Fruit fly (Drosophila melanogaster) whole organism, embryonic: ENCODE results near the gene CG7924.
A peak's percentile ranks its signal among the peaks of the same experiment; 100 is the strongest.

Experiments
- ATbp ChIP-seq: fragments of 200-800 bp; sonication (Bioruptor generic); optimal IDR thresholded peaks from 2 replicates; lab custom pipeline; 2017; ENCODE audit warnings: missing biosample characterization, mild to moderate bottlenecking, missing genetic modification characterization, missing genetic modification reagents
- BtbVII ChIP-seq: fragments of 200-800 bp; sonication (Bioruptor generic); optimal IDR thresholded peaks from 3 replicates; lab custom pipeline; 2017; ENCODE audit warnings: missing biosample characterization, mild to moderate bottlenecking, missing genetic modification characterization
- CG10209 ChIP-seq: fragments of 200-800 bp; sonication (Bioruptor generic); optimal IDR thresholded peaks from 3 replicates; lab custom pipeline; 2017; ENCODE audit warnings: missing biosample characterization, mild to moderate bottlenecking, missing genetic modification characterization, missing genetic modification reagents
- CG1024 ChIP-seq: fragments of 200-800 bp; sonication (Bioruptor generic); IDR thresholded peaks from 2 replicates; pipeline ENCODE4 v1.3.6; 2022; ENCODE audit warnings: missing biosample characterization, missing genetic modification characterization
- CG11504 ChIP-seq: fragments of 200-800 bp; sonication (Bioruptor generic); optimal IDR thresholded peaks from 3 replicates; lab custom pipeline; 2019; ENCODE audit warnings: missing biosample characterization, mild to moderate bottlenecking, missing genetic modification characterization, moderate library complexity
- CG11723 ChIP-seq: fragments of 200-800 bp; sonication (Bioruptor generic); optimal IDR thresholded peaks from 2 replicates; lab custom pipeline; 2017; ENCODE audit warnings: missing biosample characterization, mild to moderate bottlenecking, missing genetic modification characterization
- CG12071 ChIP-seq: fragments of 200-800 bp; sonication (Bioruptor generic); optimal IDR thresholded peaks from 3 replicates; lab custom pipeline; 2018; ENCODE audit warnings: missing biosample characterization, mild to moderate bottlenecking, missing genetic modification characterization
- CG13296 ChIP-seq: fragments of 200-800 bp; sonication (Bioruptor generic); optimal IDR thresholded peaks from 3 replicates; lab custom pipeline; 2018; ENCODE audit warnings: missing biosample characterization, mild to moderate bottlenecking, missing genetic modification characterization
- CG14014 ChIP-seq: fragments of 200-800 bp; sonication (Bioruptor generic); IDR thresholded peaks from 2 replicates; pipeline ENCODE4 v1.3.6; 2022; ENCODE audit warnings: missing biosample characterization, missing genetic modification characterization
- CG17912 ChIP-seq: fragments of 200-800 bp; sonication (Bioruptor generic); optimal IDR thresholded peaks from 2 replicates; lab custom pipeline; 2018; ENCODE audit warnings: missing biosample characterization, mild to moderate bottlenecking, missing genetic modification characterization
- CG1832 ChIP-seq: fragments of 200-800 bp; sonication (Bioruptor generic); optimal IDR thresholded peaks from 2 replicates; lab custom pipeline; 2017; ENCODE audit warnings: missing biosample characterization, mild to moderate bottlenecking, missing genetic modification characterization, inconsistent platforms
- CG18599 ChIP-seq: fragments of 200-800 bp; sonication (Bioruptor generic); optimal IDR thresholded peaks from 3 replicates; lab custom pipeline; 2017; ENCODE audit warnings: missing biosample characterization, missing genetic modification characterization, mild to moderate bottlenecking, moderate library complexity, missing genetic modification reagents
- CG3281 ChIP-seq: fragments of 200-800 bp; sonication (Bioruptor generic); optimal IDR thresholded peaks from 3 replicates; lab custom pipeline; 2017; ENCODE audit warnings: missing biosample characterization, mild to moderate bottlenecking, missing genetic modification characterization
- CG34422 ChIP-seq: fragments of 200-800 bp; sonication (Bioruptor generic); IDR thresholded peaks from 3 replicates; pipeline ENCODE4 v1.3.6; 2022; ENCODE audit warnings: missing biosample characterization, missing genetic modification characterization
- CG6854 ChIP-seq: fragments of 200-800 bp; sonication (Bioruptor generic); optimal IDR thresholded peaks from 3 replicates; lab custom pipeline; 2017; ENCODE audit warnings: missing biosample characterization, mild to moderate bottlenecking, missing genetic modification characterization
- CG7786 ChIP-seq: fragments of 200-800 bp; sonication (Bioruptor generic); optimal IDR thresholded peaks from 2 replicates; lab custom pipeline; 2016; ENCODE audit warnings: missing biosample characterization, missing genetic modification characterization
- CG7839 ChIP-seq: fragments of 200-800 bp; sonication (Bioruptor generic); optimal IDR thresholded peaks from 3 replicates; lab custom pipeline; 2018; ENCODE audit warnings: missing biosample characterization, mild to moderate bottlenecking, missing genetic modification characterization, moderate library complexity
- CG7987 ChIP-seq: fragments of 200-800 bp; sonication (Bioruptor generic); optimal IDR thresholded peaks from 2 replicates; lab custom pipeline; 2018; ENCODE audit warnings: missing biosample characterization, mild to moderate bottlenecking, missing genetic modification characterization, moderate library complexity
- CG9727 ChIP-seq: fragments of 200-800 bp; sonication (Bioruptor generic); optimal IDR thresholded peaks from 3 replicates; lab custom pipeline; 2017; ENCODE audit warnings: missing biosample characterization, mild to moderate bottlenecking, missing genetic modification characterization
- Dbx ChIP-seq: fragments of 200-800 bp; sonication (Bioruptor generic); IDR thresholded peaks from 3 replicates; pipeline ENCODE4 v1.3.6; 2022; ENCODE audit warnings: missing biosample characterization, missing genetic modification characterization
- HLH4C ChIP-seq: fragments of 200-800 bp; sonication (Bioruptor generic); IDR thresholded peaks from 3 replicates; pipeline ENCODE4 v1.3.6; 2022; ENCODE audit warnings: missing biosample characterization, missing genetic modification characterization; ENCODE audit not compliant: partially characterized antibody
- Jarid2 ChIP-seq: fragments of 200-800 bp; sonication (Bioruptor generic); optimal IDR thresholded peaks from 3 replicates; lab custom pipeline; 2017; ENCODE audit warnings: mild to moderate bottlenecking, missing biosample characterization, missing genetic modification reagents, missing genetic modification characterization
- MTF-1 ChIP-seq: fragments of 200-800 bp; sonication (Bioruptor generic); optimal IDR thresholded peaks from 2 replicates; lab custom pipeline; 2018; ENCODE audit warnings: missing biosample characterization, mild to moderate bottlenecking, missing genetic modification characterization, borderline replicate concordance
- Myb ChIP-seq: fragments of 200-800 bp; sonication (Bioruptor generic); optimal IDR thresholded peaks from 2 replicates; lab custom pipeline; 2016; ENCODE audit warnings: missing biosample characterization, missing genetic modification characterization
- NfI ChIP-seq: fragments of 200-800 bp; sonication (Bioruptor generic); optimal IDR thresholded peaks from 3 replicates; lab custom pipeline; 2018; ENCODE audit warnings: missing biosample characterization, mild to moderate bottlenecking, missing genetic modification characterization, moderate library complexity
- Opbp ChIP-seq: fragments of 200-800 bp; sonication (Bioruptor generic); IDR thresholded peaks from 3 replicates; pipeline ENCODE4 v1.3.6; 2022; ENCODE audit warnings: missing biosample characterization, missing genetic modification characterization; ENCODE audit not compliant: partially characterized antibody
- Sin3A ChIP-seq: fragments of >200 bp; optimal IDR thresholded peaks from 2 replicates; lab custom pipeline; 2018
- Ssrp ChIP-seq: fragments of 200-800 bp; sonication (Bioruptor generic); optimal IDR thresholded peaks from 2 replicates; lab custom pipeline; 2018; ENCODE audit warnings: missing biosample characterization, mild to moderate bottlenecking, missing genetic modification characterization, moderate library complexity
- abd-A ChIP-seq: fragments of 200-800 bp; sonication (Bioruptor generic); optimal IDR thresholded peaks from 3 replicates; lab custom pipeline; 2019; ENCODE audit warnings: missing biosample characterization, mild to moderate bottlenecking, missing genetic modification characterization, moderate library complexity
- ash1 ChIP-seq: fragments of 200-800 bp; sonication (Bioruptor generic); optimal IDR thresholded peaks from 2 replicates; lab custom pipeline; 2018; ENCODE audit warnings: missing biosample characterization, mild to moderate bottlenecking, missing genetic modification characterization
- bbx ChIP-seq: fragments of 200-800 bp; sonication (Bioruptor generic); IDR thresholded peaks from 2 replicates; pipeline ENCODE4 v1.3.6; 2022; ENCODE audit warnings: missing biosample characterization, missing genetic modification characterization; ENCODE audit not compliant: partially characterized antibody
- bcd ChIP-seq: fragments of 200-800 bp; sonication (Bioruptor generic); optimal IDR thresholded peaks from 2 replicates; lab custom pipeline; 2017; ENCODE audit warnings: missing biosample characterization, mild to moderate bottlenecking, missing genetic modification characterization
- ci ChIP-seq: fragments of 200-800 bp; sonication (Bioruptor generic); IDR thresholded peaks from 3 replicates; pipeline ENCODE4 v1.3.6; 2022; ENCODE audit warnings: missing biosample characterization, missing genetic modification characterization
- eve ChIP-seq, 2 experiments: fragments of >200 bp; optimal IDR thresholded peaks; 2 replicates each; lab custom pipeline; 2017; ENCODE audit warnings: missing biosample characterization in 2 of 2, missing genetic modification characterization in 2 of 2
- gcm ChIP-seq: fragments of 200-800 bp; sonication (Bioruptor generic); optimal IDR thresholded peaks from 2 replicates; lab custom pipeline; 2019; ENCODE audit warnings: missing biosample characterization, mild to moderate bottlenecking, missing genetic modification characterization, moderate library complexity
- gem ChIP-seq: fragments of 200-800 bp; sonication (Bioruptor generic); optimal IDR thresholded peaks from 2 replicates; lab custom pipeline; 2019; ENCODE audit warnings: missing biosample characterization, mild to moderate bottlenecking, missing genetic modification characterization, moderate library complexity
- insv ChIP-seq, 2 experiments: fragments of 200-800 bp; sonication (Bioruptor generic); optimal IDR thresholded peaks; 3 replicates each; lab custom pipeline; 2016 to 2018; ENCODE audit warnings: missing biosample characterization in 2 of 2, missing genetic modification characterization in 2 of 2
- jumu ChIP-seq: fragments of 200-800 bp; sonication (Bioruptor generic); optimal IDR thresholded peaks from 3 replicates; lab custom pipeline; 2016; ENCODE audit warnings: missing biosample characterization, missing genetic modification characterization
- knrl ChIP-seq: fragments of 200-800 bp; sonication (Bioruptor generic); IDR thresholded peaks from 3 replicates; pipeline ENCODE4 v1.3.6; 2022; ENCODE audit warnings: missing biosample characterization, missing genetic modification characterization; ENCODE audit not compliant: partially characterized antibody
- otp ChIP-seq: fragments of 200-800 bp; sonication (Bioruptor generic); IDR thresholded peaks from 3 replicates; pipeline ENCODE4, ENCODE4 v1.3.6; 2022; ENCODE audit warnings: missing biosample characterization, missing genetic modification characterization
- ranshi ChIP-seq: fragments of 200-800 bp; sonication (Bioruptor generic); IDR thresholded peaks from 2 replicates; pipeline ENCODE4 v1.3.6; 2022; ENCODE audit warnings: missing biosample characterization, missing genetic modification characterization
- scrt ChIP-seq: fragments of 200-800 bp; sonication (Bioruptor generic); optimal IDR thresholded peaks from 2 replicates; lab custom pipeline; 2018; ENCODE audit warnings: missing biosample characterization, mild to moderate bottlenecking, missing genetic modification characterization, moderate library complexity
- sd ChIP-seq: fragments of 200-800 bp; sonication (Bioruptor generic); optimal IDR thresholded peaks from 3 replicates; lab custom pipeline; 2018; ENCODE audit warnings: missing biosample characterization, mild to moderate bottlenecking, missing genetic modification characterization, moderate library complexity
- shn ChIP-seq: fragments of 200-800 bp; sonication (Bioruptor generic); optimal IDR thresholded peaks from 3 replicates; lab custom pipeline; 2016; ENCODE audit warnings: missing biosample characterization, missing genetic modification characterization
- tna ChIP-seq: fragments of 200-800 bp; sonication (Bioruptor generic); IDR thresholded peaks from 2 replicates; pipeline ENCODE4 v1.3.6; 2022; ENCODE audit warnings: missing biosample characterization, missing genetic modification characterization; ENCODE audit not compliant: partially characterized antibody
- unpg ChIP-seq: fragments of 200-800 bp; sonication (Bioruptor generic); optimal IDR thresholded peaks from 3 replicates; lab custom pipeline; 2018; ENCODE audit warnings: missing biosample characterization, mild to moderate bottlenecking, missing genetic modification characterization, moderate library complexity

The CG7924 gene

dm6 chr3L:14274088-14275058 is 41.1 kb downstream of the CG7924 start, which contains the start of gene fz (continued):
- TF ChIP-seq CG11723 (GFP tag; lab: Kevin White, UChicago): no peak
- peak; percentile 35 for TF ChIP-seq abd-A (tag; lab: Kevin White, UChicago)
- peak; percentile 100 for TF ChIP-seq CG3281 (GFP tag; lab: Kevin White, UChicago)
- peak; percentile 71 for TF ChIP-seq bbx (GFP tag; lab: Robert Waterston, UW)
- TF ChIP-seq ci: peak; percentile 66; the same call in 2 of the 3 replicates
- TF ChIP-seq CG1024 (GFP tag; lab: Robert Waterston, UW): no peak
- no peak for TF ChIP-seq bcd (GFP tag; lab: Kevin White, UChicago)
- TF ChIP-seq sd: no peak
- TF ChIP-seq Ssrp (tag; lab: Kevin White, UChicago): no peak
- no peak for TF ChIP-seq NfI (GFP tag; lab: Kevin White, UChicago)
- TF ChIP-seq CG11504 (tag; lab: Kevin White, UChicago): peak; percentile 14
- no peak for TF ChIP-seq shn (GFP tag; lab: Kevin White, UChicago)
- peak; percentile 5 for TF ChIP-seq ash1 (GFP tag; lab: Kevin White, UChicago)
- TF ChIP-seq CG7987 (GFP tag; lab: Kevin White, UChicago): peak; percentile 10
- TF ChIP-seq unpg (GFP tag; lab: Kevin White, UChicago): peak; percentile 48
- TF ChIP-seq BtbVII (GFP tag; lab: Kevin White, UChicago): peak; percentile 13
- no peak for TF ChIP-seq CG17912 (GFP tag; lab: Kevin White, UChicago)
- peak; percentile 44; the same call in 2 of the 3 replicates for TF ChIP-seq HLH4C
- TF ChIP-seq Myb (GFP tag; lab: Kevin White, UChicago): no peak
- peak; percentile 99 for TF ChIP-seq Jarid2 (GFP tag; lab: Kevin White, UChicago)
- TF ChIP-seq CG7786 (GFP tag; lab: Kevin White, UChicago): no peak
- TF ChIP-seq CG7839 (tag; lab: Kevin White, UChicago): peak; percentile 4
- peak; percentile 36 for TF ChIP-seq ATbp
- TF ChIP-seq MTF-1: peak; percentile 68
- no peak for TF ChIP-seq jumu (GFP tag; lab: Kevin White, UChicago)
- TF ChIP-seq insv (GFP tag; optimal IDR thresholded peaks at IDR 0.05; lab: Kevin White, UChicago): no peak
- peak in 1 of 2 experiments; percentile 66 for TF ChIP-seq eve (GFP tag; optimal IDR thresholded peaks at IDR 0.05; lab: Kevin White, UChicago)
- 0 out of 3 replicates have a peak, but pooled peaks have one; percentile 11 for TF ChIP-seq otp (GFP tag; lab: Robert Waterston, UW)
- peak; percentile 68; the same call in 1 of the 2 replicates for TF ChIP-seq tna (GFP tag; lab: Robert Waterston, UW)
- TF ChIP-seq CG34422 (GFP tag; lab: Robert Waterston, UW): peak; percentile 56; the same call in 1 of the 3 replicates
- TF ChIP-seq Sin3A: no peak
- peak; percentile 69 for TF ChIP-seq scrt (GFP tag; lab: Kevin White, UChicago)
- TF ChIP-seq gem: peak; percentile 45
- TF ChIP-seq knrl (GFP tag; lab: Robert Waterston, UW): peak; percentile 42
- peak; percentile 28 for TF ChIP-seq gcm (GFP tag; lab: Kevin White, UChicago)
- TF ChIP-seq Dbx (GFP tag; lab: Robert Waterston, UW): peak; percentile 35; the same call in 2 of the 3 replicates
- TF ChIP-seq Opbp: peak; percentile 66; the same call in 2 of the 3 replicates
- peak; percentile 6; the same call in 1 of the 2 replicates for TF ChIP-seq CG14014 (GFP tag; lab: Robert Waterston, UW)
- TF ChIP-seq CG1832 (GFP tag; lab: Kevin White, UChicago): peak; percentile 82
- TF ChIP-seq CG9727: peak; percentile 44
- no peak for TF ChIP-seq CG6854 (GFP tag; lab: Kevin White, UChicago)
- peak; percentile 10 for TF ChIP-seq CG18599
- TF ChIP-seq CG13296: no peak
- TF ChIP-seq ranshi: peak; percentile 23; the same call in 1 of the 2 replicates
- peak; percentile 12 for TF ChIP-seq CG12071 (GFP tag; lab: Kevin White, UChicago)
- TF ChIP-seq CG10209 (GFP tag; lab: Kevin White, UChicago): no peak
